Worm (Caenorhabditis elegans): ENCODE results near the gene pro-3.

pro-3 gene

DNA sequence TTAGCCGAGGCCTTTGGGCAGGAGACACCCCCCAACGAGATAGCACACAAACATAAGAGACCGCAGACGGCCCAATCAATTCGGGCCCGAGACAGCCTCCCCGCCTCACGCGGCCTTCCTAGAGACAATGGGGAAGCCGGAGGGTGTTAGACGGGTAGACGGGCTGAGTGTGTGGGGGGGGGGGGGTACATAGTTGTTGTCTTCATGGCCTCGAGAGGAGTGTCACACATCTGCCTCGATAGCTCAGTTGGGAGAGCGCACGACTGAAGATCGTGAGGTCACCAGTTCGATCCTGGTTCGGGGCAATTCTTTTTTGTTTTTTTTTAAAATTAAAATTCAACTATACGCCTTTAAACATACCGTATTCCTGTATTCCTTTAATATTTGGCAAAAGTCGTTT, 7.6 kb upstream of the pro-3 start:
- TF ChIP-seq tbx-2 (tag; optimal IDR thresholded peaks at IDR 0.05) (peak; percentile 48), ztf-16 (tag; optimal IDR thresholded peaks at IDR 0.05) (peak; percentile 37), pha-2 (tag; optimal IDR thresholded peaks at IDR 0.05) (peak; percentile 93), ceh-14 (tag; optimal IDR thresholded peaks at IDR 0.05) (peak; percentile 62), sox-4 (tag; optimal IDR thresholded peaks at IDR 0.05) (peak; percentile 65), elt-4 (tag; optimal IDR thresholded peaks at IDR 0.05) (no peak), unc-42 (tag; optimal IDR thresholded peaks at IDR 0.05) (peak; percentile 13), unc-55 (GFP tag; optimal IDR thresholded peaks at IDR 0.05) (no peak), che-1 (tag; optimal IDR thresholded peaks at IDR 0.05) (peak; percentile 80), unc-86 (tag; optimal IDR thresholded peaks at IDR 0.05) (peak; percentile 38), fax-1 (tag; optimal IDR thresholded peaks at IDR 0.05) (peak; percentile 50), madf-2 (tag; optimal IDR thresholded peaks at IDR 0.05) (peak; percentile 63), ttx-3 (tag; optimal IDR thresholded peaks at IDR 0.05) (peak; percentile 69), hlh-15 (tag; optimal IDR thresholded peaks at IDR 0.05) (peak; percentile 17), ama-1 (optimal IDR thresholded peaks at IDR 0.05) (no peak), hlh-6 (tag; optimal IDR thresholded peaks at IDR 0.05) (peak; percentile 66), dve-1 (tag; optimal IDR thresholded peaks at IDR 0.05) (peak; percentile 38), pros-1 (tag; optimal IDR thresholded peaks at IDR 0.05) (no peak), tbx-7 (tag; optimal IDR thresholded peaks at IDR 0.05) (no peak), C08G9.2 (tag; optimal IDR thresholded peaks at IDR 0.05) (peak; percentile 50), ceh-24 (tag; optimal IDR thresholded peaks at IDR 0.05) (peak; percentile 13), zip-5 (tag; optimal IDR thresholded peaks at IDR 0.05) (peak; percentile 21), pat-9 (tag; optimal IDR thresholded peaks at IDR 0.05) (peak; percentile 71), ceh-9 (tag; optimal IDR thresholded peaks at IDR 0.05) (peak; percentile 56), unc-3 (GFP tag; conservative IDR thresholded peaks at IDR 0.05) (peak; percentile 76; the same call in 1 of the 2 replicates), unc-3 (tag; optimal IDR thresholded peaks at IDR 0.05) (peak; percentile 42), npax-4 (tag; optimal IDR thresholded peaks at IDR 0.05) (peak; percentile 58), ceh-34 (tag; optimal IDR thresholded peaks at IDR 0.05) (peak; percentile 21), dmd-4 (tag; optimal IDR thresholded peaks at IDR 0.05; ENCODE audit: borderline replicate concordance) (no peak), ceh-2 (tag; optimal IDR thresholded peaks at IDR 0.05) (peak; percentile 30), ref-2 (tag; optimal IDR thresholded peaks at IDR 0.05) (peak; percentile 62), ets-4 (tag; optimal IDR thresholded peaks at IDR 0.05) (no peak), fkh-6 (tag; optimal IDR thresholded peaks at IDR 0.05) (peak; percentile 50), pag-3 (tag; optimal IDR thresholded peaks at IDR 0.05; ENCODE audit: borderline replicate concordance) (peak; percentile 18), pqm-1 (tag; optimal IDR thresholded peaks at IDR 0.05) (peak; percentile 13), hlh-13 (GFP tag; optimal IDR thresholded peaks at IDR 0.05) (peak; percentile 65), ceh-19 (GFP tag; optimal IDR thresholded peaks at IDR 0.05) (peak; percentile 76), nhr-11 (tag; optimal IDR thresholded peaks at IDR 0.05) (no peak), hlh-30 (tag; optimal IDR thresholded peaks at IDR 0.05; ENCODE audit: insufficient read depth) (peak; percentile 81), hlh-8 (tag; optimal IDR thresholded peaks at IDR 0.05) (peak; percentile 6), ahr-1 (tag; optimal IDR thresholded peaks at IDR 0.05) (peak; percentile 28), odd-2 (tag; optimal IDR thresholded peaks at IDR 0.05) (no peak), ceh-22 (tag; optimal IDR thresholded peaks at IDR 0.05) (no peak), nfya-1 (tag; optimal IDR thresholded peaks at IDR 0.05) (peak; percentile 53), nhr-232 (tag; optimal IDR thresholded peaks at IDR 0.05) (peak; percentile 51), sdc-2 (tag; optimal IDR thresholded peaks at IDR 0.05) (peak; percentile 53), syd-9 (tag; optimal IDR thresholded peaks at IDR 0.05) (peak; percentile 55), eyg-1 (tag; optimal IDR thresholded peaks at IDR 0.05) (peak; percentile 43), fkh-10 (GFP tag; optimal IDR thresholded peaks at IDR 0.05) (no peak), rnt-1 (tag; optimal IDR thresholded peaks at IDR 0.05) (peak; percentile 34), C38D4.7 (GFP tag; optimal IDR thresholded peaks at IDR 0.05) (peak; percentile 75), ceh-31 (tag; optimal IDR thresholded peaks at IDR 0.05) (peak; percentile 43), ceh-18 (tag; optimal IDR thresholded peaks at IDR 0.05) (peak; percentile 44), ceh-45 (GFP tag; IDR thresholded peaks at IDR 0.05) (peak; percentile 79)
